Worm (Caenorhabditis elegans) whole organism, L4 larva: ENCODE measurements around the gene unc-104.

Experiments used
- D1046.2 ChIP-seq: fragments of 200-800 bp; sonication (Bioruptor generic); IDR thresholded peaks from 2 replicates; pipeline ENCODE4 v1.3.6; 2022; ENCODE audit warnings: missing genetic modification characterization, missing compliant biosample characterization
- F26F4.8 ChIP-seq: fragments of 200-800 bp; sonication (Bioruptor generic); conservative IDR thresholded peaks from 2 replicates; pipeline ENCODE4 v1.3.6; 2022; ENCODE audit warnings: missing genetic modification characterization, missing compliant biosample characterization
- F44E2.7 ChIP-seq: fragments of 200-800 bp; sonication (Bioruptor generic); IDR thresholded peaks from 2 replicates; pipeline ENCODE4 v2.1.2; 2022; ENCODE audit warnings: missing genetic modification characterization, missing compliant biosample characterization
- F49E8.2 ChIP-seq: sonication (generic microtip); optimal IDR thresholded peaks from 2 replicates; lab custom pipeline; 2016; ENCODE audit warnings: missing compliant biosample characterization, mild to moderate bottlenecking, missing genetic modification characterization, borderline replicate concordance
- T20F7.1 ChIP-seq: fragments of 200-800 bp; sonication (Bioruptor generic); optimal IDR thresholded peaks from 2 replicates; lab custom pipeline; 2018; ENCODE audit warnings: mild to moderate bottlenecking, missing genetic modification characterization, missing compliant biosample characterization
- T26A8.4 ChIP-seq: fragments of 200-800 bp; sonication (Bioruptor generic); IDR thresholded peaks from 2 replicates; pipeline ENCODE4 v1.3.6; 2022; ENCODE audit warnings: missing genetic modification characterization, missing compliant biosample characterization
- Y48G9A.11 ChIP-seq: fragments of 200-800 bp; sonication (Bioruptor generic); IDR thresholded peaks from 2 replicates; pipeline ENCODE4 v1.3.6; 2022; ENCODE audit warnings: missing genetic modification reagents, missing genetic modification characterization, missing compliant biosample characterization
- ZK337.2 ChIP-seq: fragments of 200-800 bp; sonication (Bioruptor generic); IDR thresholded peaks from 2 replicates; pipeline ENCODE4 v1.3.6; 2022; ENCODE audit warnings: missing genetic modification reagents, missing genetic modification characterization, missing compliant biosample characterization
- aly-2 ChIP-seq: sonication (generic microtip); optimal IDR thresholded peaks from 2 replicates; lab custom pipeline; 2018; ENCODE audit warnings: missing biosample characterization, missing genetic modification characterization
- ama-1 ChIP-seq: fragments of 150-350 bp; optimal IDR thresholded peaks from 2 replicates; lab custom pipeline; 2014; ENCODE audit warnings: inconsistent platforms, mixed read lengths
- ceh-32 ChIP-seq: sonication (generic microtip); optimal IDR thresholded peaks from 2 replicates; lab custom pipeline; 2016; ENCODE audit warnings: mild to moderate bottlenecking, missing genetic modification characterization, missing compliant biosample characterization; ENCODE audit not compliant: poor library complexity
- cey-2 ChIP-seq: sonication (generic microtip); optimal IDR thresholded peaks from 3 replicates; lab custom pipeline; 2017; ENCODE audit warnings: missing genetic modification characterization, mild to moderate bottlenecking, missing compliant biosample characterization, antibody characterized with exemption, borderline replicate concordance; ENCODE audit not compliant: insufficient read depth
- ctbp-1 ChIP-seq: fragments of 200-800 bp; sonication (Bioruptor generic); IDR thresholded peaks from 2 replicates; pipeline ENCODE4 v1.3.6; 2022; ENCODE audit warnings: missing genetic modification reagents, missing genetic modification characterization, missing compliant biosample characterization
- daf-16 ChIP-seq, 3 experiments: sonication (generic microtip); optimal IDR thresholded peaks; 2 replicates each; lab custom pipeline; 2016 to 2017; ENCODE audit warnings: missing genetic modification characterization in 3 of 3, missing genetic modification reagents in 3 of 3, mild to moderate bottlenecking in 2 of 3, missing compliant biosample characterization in 2 of 3, missing biosample characterization in 1 of 3, moderate library complexity in 1 of 3
- daf-19 ChIP-seq: fragments of 200-800 bp; sonication (Bioruptor generic); conservative IDR thresholded peaks from 2 replicates; pipeline ENCODE4 v1.3.6; 2022; ENCODE audit warnings: missing genetic modification characterization, missing compliant biosample characterization
- dmd-6 ChIP-seq: fragments of 200-800 bp; sonication (Bioruptor generic); IDR thresholded peaks from 2 replicates; pipeline ENCODE4 v1.3.6; 2022; ENCODE audit warnings: missing genetic modification reagents, missing genetic modification characterization, missing compliant biosample characterization
- dmd-9 ChIP-seq: fragments of 200-800 bp; sonication (Bioruptor generic); IDR thresholded peaks from 2 replicates; pipeline ENCODE4 v1.3.6; 2022; ENCODE audit warnings: missing genetic modification reagents, missing genetic modification characterization, missing compliant biosample characterization
- egl-27 ChIP-seq: sonication (generic microtip); optimal IDR thresholded peaks from 3 replicates; lab custom pipeline; 2017; ENCODE audit warnings: missing biosample characterization, missing genetic modification reagents, missing genetic modification characterization
- egl-43 ChIP-seq: fragments of 200-800 bp; sonication (Bioruptor generic); IDR thresholded peaks from 2 replicates; pipeline ENCODE4 v1.3.6; 2022; ENCODE audit warnings: missing genetic modification reagents, missing genetic modification characterization, missing compliant biosample characterization
- hlh-30 ChIP-seq: sonication (generic microtip); optimal IDR thresholded peaks from 2 replicates; lab custom pipeline; 2017; ENCODE audit warnings: antibody characterized with exemption, mild to moderate bottlenecking, missing genetic modification characterization, missing compliant biosample characterization; ENCODE audit not compliant: insufficient read depth
- hmg-1.1 ChIP-seq: fragments of 200-800 bp; sonication (Bioruptor generic); IDR thresholded peaks from 2 replicates; pipeline ENCODE4 v1.3.6; 2022; ENCODE audit warnings: missing genetic modification reagents, missing genetic modification characterization, missing compliant biosample characterization
- jun-1 ChIP-seq: fragments of 150-350 bp; optimal IDR thresholded peaks from 2 replicates; lab custom pipeline; 2014; ENCODE audit warnings: missing biosample characterization, missing genetic modification reagents, missing genetic modification characterization
- lim-7 ChIP-seq: fragments of 200-800 bp; sonication (Bioruptor generic); IDR thresholded peaks from 2 replicates; pipeline ENCODE4 v1.3.6; 2022; ENCODE audit warnings: missing genetic modification characterization, missing compliant biosample characterization
- lin-1 ChIP-seq: fragments of 200-800 bp; sonication (Bioruptor generic); IDR thresholded peaks from 2 replicates; pipeline ENCODE4 v1.3.6; 2022; ENCODE audit warnings: missing genetic modification reagents, missing genetic modification characterization, missing compliant biosample characterization
- lin-13 ChIP-seq: fragments of 150-350 bp; optimal IDR thresholded peaks from 2 replicates; lab custom pipeline; 2014; ENCODE audit warnings: missing biosample characterization, missing genetic modification reagents, missing genetic modification characterization
- lin-29 ChIP-seq: fragments of 200-800 bp; sonication (Bioruptor generic); IDR thresholded peaks from 2 replicates; pipeline ENCODE4 v1.3.6; 2022; ENCODE audit warnings: missing genetic modification reagents, missing genetic modification characterization, missing compliant biosample characterization
- lin-38 ChIP-seq: fragments of 200-800 bp; sonication (Bioruptor generic); IDR thresholded peaks from 2 replicates; pipeline ENCODE4 v1.3.6; 2022; ENCODE audit warnings: missing genetic modification reagents, missing genetic modification characterization, missing compliant biosample characterization
- lir-3 ChIP-seq: sonication (generic microtip); optimal IDR thresholded peaks from 2 replicates; lab custom pipeline; 2016; ENCODE audit warnings: mild to moderate bottlenecking, missing genetic modification characterization, missing compliant biosample characterization
- lsy-2 ChIP-seq, 2 experiments: fragments of 150-350 bp in 1 of 2; sonication (generic microtip) in 1 of 2; optimal IDR thresholded peaks; 2 replicates each; lab custom pipeline; 2014 to 2017; ENCODE audit warnings: missing biosample characterization in 2 of 2, missing genetic modification characterization in 2 of 2
- mdt-29 ChIP-seq: fragments of 200-800 bp; sonication (Bioruptor generic); IDR thresholded peaks from 2 replicates; pipeline ENCODE4 v1.3.6; 2022; ENCODE audit warnings: missing genetic modification reagents, missing genetic modification characterization, missing compliant biosample characterization
- mes-2 ChIP-seq: sonication (generic microtip); optimal IDR thresholded peaks from 2 replicates; lab custom pipeline; 2016; ENCODE audit warnings: missing genotype, mild to moderate bottlenecking, missing genetic modification characterization, missing compliant biosample characterization; ENCODE audit not compliant: poor library complexity, severe bottlenecking
- nhr-10 ChIP-seq: fragments of 150-350 bp; optimal IDR thresholded peaks from 2 replicates; lab custom pipeline; 2014; ENCODE audit warnings: missing biosample characterization, missing genetic modification characterization
- nhr-102 ChIP-seq: sonication (generic microtip); optimal IDR thresholded peaks from 2 replicates; lab custom pipeline; 2016; ENCODE audit warnings: mild to moderate bottlenecking, missing genetic modification characterization, moderate library complexity, missing compliant biosample characterization
- nhr-111 ChIP-seq: fragments of 200-800 bp; sonication (Bioruptor generic); optimal IDR thresholded peaks from 2 replicates; lab custom pipeline; 2018; ENCODE audit warnings: mild to moderate bottlenecking, missing genetic modification characterization, missing compliant biosample characterization
- nhr-6 ChIP-seq: fragments of 150-350 bp; optimal IDR thresholded peaks from 2 replicates; lab custom pipeline; 2014; ENCODE audit warnings: missing biosample characterization, missing genetic modification characterization
- pha-4 ChIP-seq, 2 experiments: fragments of 150-350 bp in 1 of 2; fragments of 200-800 bp in 1 of 2; sonication (Bioruptor generic) in 1 of 2; IDR thresholded peaks in 1 of 2; optimal IDR thresholded peaks in 1 of 2; 2 replicates each; pipeline versions ENCODE4 v1.3.6 to Lab custom; 2014 to 2022; ENCODE audit warnings: missing genetic modification characterization in 2 of 2, missing genetic modification reagents in 2 of 2, missing biosample characterization in 1 of 2, missing compliant biosample characterization in 1 of 2
- pqm-1 ChIP-seq: sonication (generic microtip); optimal IDR thresholded peaks from 2 replicates; lab custom pipeline; 2017; ENCODE audit warnings: missing biosample characterization, missing genetic modification characterization
- rbr-2 ChIP-seq: sonication (generic microtip); optimal IDR thresholded peaks from 2 replicates; lab custom pipeline; 2016; ENCODE audit warnings: missing genotype, missing genetic modification characterization, missing compliant biosample characterization
- spr-1 ChIP-seq: sonication (generic microtip); optimal IDR thresholded peaks from 2 replicates; lab custom pipeline; 2016; ENCODE audit warnings: mild to moderate bottlenecking, missing genetic modification characterization, missing compliant biosample characterization
- spr-3 ChIP-seq: fragments of 200-800 bp; sonication (Bioruptor generic); optimal IDR thresholded peaks from 2 replicates; lab custom pipeline; 2018; ENCODE audit warnings: mild to moderate bottlenecking, missing genetic modification characterization, missing compliant biosample characterization
- unc-39 ChIP-seq: sonication (generic microtip); optimal IDR thresholded peaks from 2 replicates; lab custom pipeline; 2017; ENCODE audit warnings: missing biosample characterization, missing genetic modification characterization
- unc-62 ChIP-seq, 3 experiments: fragments of 150-350 bp in 1 of 3; sonication (generic microtip); optimal IDR thresholded peaks in 2 of 3; peaks in 1 of 3; 1 replicate in 1 of 3; 2 replicates in 2 of 3; lab custom pipeline; 2014 to 2017; ENCODE audit warnings: missing biosample characterization in 3 of 3, missing genetic modification characterization in 3 of 3, missing genetic modification reagents in 3 of 3, missing genotype in 1 of 3
- zag-1 ChIP-seq: fragments of 150-350 bp; optimal IDR thresholded peaks from 2 replicates; lab custom pipeline; 2014; ENCODE audit warnings: missing biosample characterization, missing genetic modification characterization
- zip-2 ChIP-seq: fragments of 150-350 bp; optimal IDR thresholded peaks from 2 replicates; lab custom pipeline; 2014; ENCODE audit warnings: missing biosample characterization, missing genetic modification characterization
- ztf-7 ChIP-seq: fragments of 150-350 bp; optimal IDR thresholded peaks from 2 replicates; lab custom pipeline; 2014; ENCODE audit warnings: missing biosample characterization, missing genetic modification characterization

Gene unc-104

DNA sequence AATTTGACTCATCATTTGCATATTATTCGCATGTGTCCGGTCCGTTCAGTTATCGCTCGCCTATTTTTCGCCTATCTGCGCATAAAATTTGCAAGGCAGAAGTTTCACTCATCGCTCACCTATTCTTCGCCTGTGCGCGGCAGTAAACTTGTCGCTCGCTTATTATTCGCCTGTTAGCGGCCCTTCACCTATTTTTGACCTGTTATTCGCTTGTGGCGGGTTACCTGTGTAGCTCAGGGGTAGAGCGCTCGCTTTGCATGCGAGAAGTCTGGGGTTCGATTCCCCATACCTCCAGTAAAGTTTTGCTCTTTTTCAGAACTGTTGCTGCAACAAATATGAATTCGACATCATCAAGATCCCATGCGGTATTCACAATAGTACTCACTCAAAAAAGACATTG, 6.6 kb downstream of the unc-104 start (continued):
- TF ChIP-seq daf-19 (GFP tag; lab: Robert Waterston, UW) (peak; percentile 83), Y48G9A.11 (GFP tag; lab: Robert Waterston, UW) (peak; percentile 89)

DNA sequence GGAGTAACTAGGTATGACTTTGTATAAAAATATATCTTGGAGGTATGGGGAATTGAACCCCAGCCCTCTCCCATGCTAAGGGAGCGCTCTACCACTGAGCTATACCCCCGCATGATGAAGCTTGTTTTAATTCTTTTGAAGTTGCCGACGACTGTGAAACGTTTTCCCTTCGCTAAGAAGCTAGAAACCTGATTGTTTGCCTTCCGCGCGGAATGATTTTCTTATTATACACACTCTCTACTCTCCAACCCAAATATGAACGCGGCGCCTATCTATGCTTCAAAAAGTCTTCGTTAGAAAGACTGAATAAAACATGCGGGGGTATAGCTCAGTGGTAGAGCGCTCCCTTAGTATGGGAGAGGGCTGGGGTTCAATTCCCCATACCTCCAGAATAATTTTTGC, 8.2 kb downstream of the unc-104 start:
- TF ChIP-seq unc-62 (GFP tag; optimal IDR thresholded peaks at IDR 0.05 in 1 of 2; lab: Kevin White, UChicago) = peak in 1 of 2 experiments; percentile 21
- TF ChIP-seq unc-62 (tag; optimal IDR thresholded peaks at IDR 0.05; lab: Kevin White, UChicago) = no peak
- no peak for TF ChIP-seq ZK337.2 (GFP tag; lab: Robert Waterston, UW)
- peak; percentile 86 for TF ChIP-seq pha-4 (GFP tag; IDR thresholded peaks at IDR 0.05; lab: Robert Waterston, UW)
- no peak for TF ChIP-seq pha-4 (tag; optimal IDR thresholded peaks at IDR 0.05; lab: Kevin White, UChicago)
- peak; percentile 53 for TF ChIP-seq lir-3 (tag; lab: Kevin White, UChicago)
- no peak for TF ChIP-seq egl-27 (tag; lab: Kevin White, UChicago)
- no peak for TF ChIP-seq ama-1 (lab: Kevin White, UChicago)
- TF ChIP-seq F44E2.7 (GFP tag; lab: Robert Waterston, UW) = 0 out of 2 replicates have a peak, but pooled peaks have one; percentile 49
- TF ChIP-seq unc-39 (tag; lab: Kevin White, UChicago) = no peak
- no peak for TF ChIP-seq aly-2
- 0 out of 2 replicates have a peak, but pooled peaks have one; percentile 7 for TF ChIP-seq D1046.2 (GFP tag; lab: Robert Waterston, UW)
- peak; percentile 61; the same call in 1 of the 2 replicates for TF ChIP-seq lim-7 (GFP tag; lab: Robert Waterston, UW)
- TF ChIP-seq F49E8.2 = peak; percentile 20
- TF ChIP-seq Y48G9A.11 (GFP tag; lab: Robert Waterston, UW) = 0 out of 2 replicates have a peak, but pooled peaks have one; percentile 24
- no peak for TF ChIP-seq zag-1 (tag; lab: Kevin White, UChicago)
- TF ChIP-seq lin-38 (GFP tag; lab: Robert Waterston, UW) = peak; percentile 72
- TF ChIP-seq dmd-9 (GFP tag; lab: Robert Waterston, UW) = 0 out of 2 replicates have a peak, but pooled peaks have one; percentile 60
- TF ChIP-seq ceh-32 (tag; lab: Kevin White, UChicago) = peak; percentile 24
- peak; percentile 16 for TF ChIP-seq nhr-111
- peak; percentile 26 to 64 for TF ChIP-seq daf-16 (GFP tag; optimal IDR thresholded peaks at IDR 0.05; lab: Kevin White, UChicago)
- TF ChIP-seq daf-16 (tag; optimal IDR thresholded peaks at IDR 0.05; lab: Kevin White, UChicago) = no peak
- TF ChIP-seq jun-1 = no peak
- TF ChIP-seq daf-19 (GFP tag; lab: Robert Waterston, UW) = peak; percentile 64; the same call in 1 of the 2 replicates
- 0 out of 2 replicates have a peak, but pooled peaks have one; percentile 31 for TF ChIP-seq lin-1 (GFP tag; lab: Robert Waterston, UW)
- peak; percentile 21; the same call in 1 of the 2 replicates for TF ChIP-seq dmd-6 (GFP tag; lab: Robert Waterston, UW)
- TF ChIP-seq T20F7.1 (GFP tag; lab: Kevin White, UChicago) = peak; percentile 43
- TF ChIP-seq spr-3 (GFP tag; lab: Kevin White, UChicago) = peak; percentile 73
- no peak for TF ChIP-seq ztf-7 (tag; lab: Kevin White, UChicago)
- peak; percentile 25 for TF ChIP-seq mes-2 (tag; lab: Kevin White, UChicago)
- peak in 1 of 2 experiments; percentile 25 for TF ChIP-seq lsy-2 (tag; optimal IDR thresholded peaks at IDR 0.05; lab: Kevin White, UChicago)
- TF ChIP-seq nhr-102 (tag; lab: Kevin White, UChicago) = peak; percentile 47
- TF ChIP-seq spr-1 (tag; lab: Kevin White, UChicago) = peak; percentile 56
- no peak for TF ChIP-seq lin-29 (GFP tag; lab: Robert Waterston, UW)
- TF ChIP-seq lin-13 (GFP tag; lab: Kevin White, UChicago) = peak; percentile 51
- peak; percentile 46; the same call in 1 of the 2 replicates for TF ChIP-seq mdt-29
- peak; percentile 75 for TF ChIP-seq T26A8.4
- TF ChIP-seq hmg-1.1 (GFP tag; lab: Robert Waterston, UW) = peak; percentile 49; the same call in 1 of the 2 replicates
- TF ChIP-seq hlh-30 (tag; lab: Kevin White, UChicago) = peak; percentile 30
- TF ChIP-seq nhr-6 = no peak
- TF ChIP-seq ctbp-1 (GFP tag; lab: Robert Waterston, UW) = peak; percentile 49; the same call in 1 of the 2 replicates
- 0 out of 2 replicates have a peak, but pooled peaks have one; percentile 44 for TF ChIP-seq F26F4.8 (GFP tag; lab: Robert Waterston, UW)
- no peak for TF ChIP-seq nhr-10 (tag; lab: Kevin White, UChicago)
- peak; percentile 37 for TF ChIP-seq rbr-2
- TF ChIP-seq pqm-1 (tag; lab: Kevin White, UChicago) = no peak
- peak; percentile 83 for TF ChIP-seq egl-43 (GFP tag; lab: Robert Waterston, UW)
- no peak for TF ChIP-seq zip-2 (tag; lab: Kevin White, UChicago)
- TF ChIP-seq cey-2 = no peak
